Worm (Caenorhabditis elegans) whole organism, young adult: ENCODE results near the gene sas-7.
A peak's percentile ranks its signal among the peaks of the same experiment; 100 is the strongest.

ENCODE experiments used
- B0019.2 ChIP-seq: fragments of 200-800 bp; sonication (Bioruptor generic); conservative IDR thresholded peaks from 2 replicates; pipeline ENCODE4 v1.3.6; 2022; ENCODE audit warnings: missing genetic modification reagents, missing genetic modification characterization, missing compliant biosample characterization
- B0035.1 ChIP-seq: sonication (generic microtip); optimal IDR thresholded peaks from 2 replicates; lab custom pipeline; 2016; ENCODE audit warnings: missing genetic modification characterization, mild to moderate bottlenecking, missing compliant biosample characterization, missing genotype, missing genetic modification reagents
- C06A6.2 ChIP-seq: fragments of 200-800 bp; sonication (Bioruptor generic); conservative IDR thresholded peaks from 2 replicates; pipeline ENCODE4 v1.3.6; 2022; ENCODE audit warnings: missing genetic modification characterization, missing compliant biosample characterization
- D2030.7 ChIP-seq: fragments of 200-800 bp; sonication (Bioruptor generic); IDR thresholded peaks from 2 replicates; pipeline ENCODE4 v1.3.6; 2022; ENCODE audit warnings: missing genetic modification reagents, missing genetic modification characterization, missing compliant biosample characterization
- F23B12.7 ChIP-seq: sonication (generic microtip); optimal IDR thresholded peaks from 2 replicates; lab custom pipeline; 2017; ENCODE audit warnings: missing genetic modification characterization, mild to moderate bottlenecking, missing compliant biosample characterization, antibody characterized with exemption, moderate library complexity; ENCODE audit not compliant: insufficient read depth
- F33H1.4 ChIP-seq: fragments of 200-800 bp; sonication (Bioruptor generic); IDR thresholded peaks from 2 replicates; pipeline ENCODE4 v1.3.6; 2022; ENCODE audit warnings: missing genetic modification reagents, missing genetic modification characterization, missing compliant biosample characterization
- F52B5.7 ChIP-seq: sonication (generic microtip); optimal IDR thresholded peaks from 2 replicates; lab custom pipeline; 2016; ENCODE audit warnings: mild to moderate bottlenecking, missing genetic modification characterization, missing compliant biosample characterization
- F57C9.4 ChIP-seq: sonication (generic microtip); optimal IDR thresholded peaks from 2 replicates; lab custom pipeline; 2017; ENCODE audit warnings: mild to moderate bottlenecking, missing genetic modification characterization, missing compliant biosample characterization
- T26A5.8 ChIP-seq: sonication (generic microtip); optimal IDR thresholded peaks from 2 replicates; lab custom pipeline; 2016; ENCODE audit warnings: missing genetic modification characterization, missing compliant biosample characterization
- Y56A3A.18 ChIP-seq: fragments of 200-800 bp; sonication (Bioruptor generic); IDR thresholded peaks from 2 replicates; pipeline ENCODE4 v1.3.6; 2022; ENCODE audit warnings: missing genetic modification reagents, missing genetic modification characterization, missing compliant biosample characterization
- Y67H2A.10 ChIP-seq: fragments of 200-800 bp; sonication (Bioruptor generic); conservative IDR thresholded peaks from 2 replicates; pipeline ENCODE4 v1.3.6; 2022; ENCODE audit warnings: missing genetic modification reagents, missing genetic modification characterization, missing compliant biosample characterization
- Y95B8A.8 ChIP-seq: fragments of 200-800 bp; sonication (Bioruptor generic); IDR thresholded peaks from 2 replicates; pipeline ENCODE4 v1.3.6; 2022; ENCODE audit warnings: missing genetic modification reagents, missing genetic modification characterization, missing compliant biosample characterization
- ama-1 ChIP-seq, 3 experiments: fragments of 150-350 bp in 1 of 3; sonication (generic microtip) in 2 of 3; optimal IDR thresholded peaks; 2 replicates each; lab custom pipeline; 2014 to 2018; ENCODE audit warnings: missing biosample characterization in 2 of 3, missing genetic modification characterization in 2 of 3, missing genetic modification reagents in 2 of 3
- aptf-2 ChIP-seq: fragments of 200-800 bp; sonication (Bioruptor generic); conservative IDR thresholded peaks from 2 replicates; pipeline ENCODE4 v1.3.6; 2022; ENCODE audit warnings: missing genetic modification reagents, missing genetic modification characterization, missing compliant biosample characterization
- cebp-1 ChIP-seq, 2 experiments: fragments of 200-800 bp in 1 of 2; sonication (Bioruptor generic) in 1 of 2; sonication (generic microtip) in 1 of 2; IDR thresholded peaks in 1 of 2; optimal IDR thresholded peaks in 1 of 2; 2 replicates each; pipeline versions ENCODE4 v1.3.6 to Lab custom; 2017 to 2022; ENCODE audit warnings: missing compliant biosample characterization in 2 of 2, missing genetic modification characterization in 2 of 2, mild to moderate bottlenecking in 1 of 2, missing genetic modification reagents in 1 of 2, moderate library complexity in 1 of 2
- ceh-79 ChIP-seq: sonication (generic microtip); optimal IDR thresholded peaks from 2 replicates; lab custom pipeline; 2017; ENCODE audit warnings: mild to moderate bottlenecking, missing genetic modification characterization, missing compliant biosample characterization
- ceh-91 ChIP-seq: fragments of 200-800 bp; sonication (Bioruptor generic); IDR thresholded peaks from 2 replicates; pipeline ENCODE4 v1.3.6; 2022; ENCODE audit warnings: missing genetic modification reagents, missing genetic modification characterization, missing compliant biosample characterization
- egl-18 ChIP-seq: fragments of 200-800 bp; sonication (Bioruptor generic); IDR thresholded peaks from 2 replicates; pipeline ENCODE4 v1.3.6; 2022; ENCODE audit warnings: missing genetic modification reagents, missing genetic modification characterization, missing compliant biosample characterization
- egrh-3 ChIP-seq: fragments of 200-800 bp; sonication (Bioruptor generic); IDR thresholded peaks from 2 replicates; pipeline ENCODE4 v1.3.6; 2022; ENCODE audit warnings: missing genetic modification reagents, missing genetic modification characterization, missing compliant biosample characterization
- ets-4 ChIP-seq: fragments of 200-800 bp; sonication (Bioruptor generic); optimal IDR thresholded peaks from 2 replicates; lab custom pipeline; 2018; ENCODE audit warnings: mild to moderate bottlenecking, missing genetic modification characterization, missing compliant biosample characterization
- hsf-1 ChIP-seq: fragments of 200-800 bp; sonication (Bioruptor generic); IDR thresholded peaks from 2 replicates; pipeline ENCODE4 v1.3.6; 2022; ENCODE audit warnings: missing genetic modification reagents, missing genetic modification characterization, missing compliant biosample characterization
- lag-1 ChIP-seq: fragments of 200-800 bp; sonication (Bioruptor generic); IDR thresholded peaks from 2 replicates; pipeline ENCODE4 v1.3.6; 2022; ENCODE audit warnings: missing genetic modification reagents, missing genetic modification characterization, missing compliant biosample characterization
- let-526 ChIP-seq: fragments of 200-800 bp; sonication (Bioruptor generic); IDR thresholded peaks from 2 replicates; pipeline ENCODE4 v1.3.6; 2022; ENCODE audit warnings: missing genetic modification reagents, missing genetic modification characterization, missing compliant biosample characterization
- let-607 ChIP-seq, 2 experiments: fragments of 200-800 bp in 1 of 2; sonication (Bioruptor generic) in 1 of 2; sonication (generic microtip) in 1 of 2; optimal IDR thresholded peaks; 2 replicates each; lab custom pipeline; 2016 to 2018; ENCODE audit warnings: mild to moderate bottlenecking in 2 of 2, missing compliant biosample characterization in 2 of 2, missing genetic modification characterization in 2 of 2, moderate library complexity in 2 of 2, missing genotype in 1 of 2
- lin-40 ChIP-seq: sonication (generic microtip); optimal IDR thresholded peaks from 2 replicates; lab custom pipeline; 2016; ENCODE audit warnings: missing genetic modification characterization, mild to moderate bottlenecking, missing compliant biosample characterization, missing genotype, missing genetic modification reagents
- lsl-1 ChIP-seq: fragments of 200-800 bp; sonication (Bioruptor generic); optimal IDR thresholded peaks from 2 replicates; lab custom pipeline; 2018; ENCODE audit warnings: mild to moderate bottlenecking, missing genetic modification characterization, moderate library complexity, missing compliant biosample characterization
- madf-6 ChIP-seq: fragments of 200-800 bp; sonication (Bioruptor generic); IDR thresholded peaks from 2 replicates; pipeline ENCODE4 v1.3.6; 2022; ENCODE audit warnings: missing genetic modification reagents, missing genetic modification characterization, missing compliant biosample characterization
- mel-28 ChIP-seq: sonication (generic microtip); optimal IDR thresholded peaks from 2 replicates; lab custom pipeline; 2016; ENCODE audit warnings: borderline replicate concordance, mild to moderate bottlenecking, missing genetic modification characterization, missing compliant biosample characterization
- nhr-120 ChIP-seq: fragments of 200-800 bp; sonication (Bioruptor generic); IDR thresholded peaks from 2 replicates; pipeline ENCODE4 v1.3.6; 2022; ENCODE audit warnings: missing genetic modification characterization, missing compliant biosample characterization
- nhr-80 ChIP-seq: sonication (generic microtip); optimal IDR thresholded peaks from 2 replicates; lab custom pipeline; 2016; ENCODE audit warnings: missing genetic modification characterization, missing compliant biosample characterization
- rcor-1 ChIP-seq: fragments of 200-800 bp; sonication (Bioruptor generic); IDR thresholded peaks from 2 replicates; pipeline ENCODE4 v1.3.6; 2022; ENCODE audit warnings: missing genetic modification reagents, missing genetic modification characterization, missing compliant biosample characterization
- rec-8 ChIP-seq, 2 experiments: sonication (generic microtip); optimal IDR thresholded peaks; 2 replicates each; lab custom pipeline; 2016; ENCODE audit warnings: mild to moderate bottlenecking in 2 of 2, missing genetic modification characterization in 2 of 2, missing genetic modification reagents in 2 of 2, missing genotype in 2 of 2, missing biosample characterization in 1 of 2, missing compliant biosample characterization in 1 of 2, moderate library complexity in 1 of 2
- sdz-38 ChIP-seq: sonication (generic microtip); optimal IDR thresholded peaks from 2 replicates; lab custom pipeline; 2016; ENCODE audit warnings: missing genotype, missing genetic modification characterization, missing compliant biosample characterization
- snpc-1.1 ChIP-seq: sonication (generic microtip); optimal IDR thresholded peaks from 2 replicates; lab custom pipeline; 2017; ENCODE audit warnings: missing genetic modification characterization, mild to moderate bottlenecking, missing compliant biosample characterization, antibody characterized with exemption, moderate library complexity, missing genotype, missing genetic modification reagents; ENCODE audit not compliant: insufficient read depth
- tbx-9 ChIP-seq: sonication (generic microtip); optimal IDR thresholded peaks from 2 replicates; lab custom pipeline; 2016; ENCODE audit warnings: borderline replicate concordance, missing genetic modification characterization, inconsistent platforms, missing compliant biosample characterization
- xnd-1 ChIP-seq: sonication (generic microtip); optimal IDR thresholded peaks from 2 replicates; lab custom pipeline; 2016; ENCODE audit warnings: missing genotype, missing genetic modification reagents, missing genetic modification characterization, missing compliant biosample characterization
- zfh-2 ChIP-seq: fragments of 200-800 bp; sonication (Bioruptor generic); conservative IDR thresholded peaks from 2 replicates; pipeline ENCODE4 v1.3.6; 2022; ENCODE audit warnings: missing genetic modification reagents, missing genetic modification characterization, missing compliant biosample characterization
- ztf-18 ChIP-seq: sonication (generic microtip); optimal IDR thresholded peaks from 2 replicates; lab custom pipeline; 2016; ENCODE audit warnings: missing genotype, mild to moderate bottlenecking, missing genetic modification characterization, missing compliant biosample characterization
- ztf-25 ChIP-seq: fragments of 200-800 bp; sonication (Bioruptor generic); IDR thresholded peaks from 2 replicates; pipeline ENCODE4 v1.3.6; 2022; ENCODE audit warnings: missing genetic modification reagents, missing genetic modification characterization, missing compliant biosample characterization
- ztf-26 ChIP-seq: sonication (generic microtip); optimal IDR thresholded peaks from 2 replicates; lab custom pipeline; 2017; ENCODE audit warnings: missing genetic modification characterization, missing compliant biosample characterization

sas-7 gene

ce11 chrIII:10328565-10329541, 8.0 kb downstream of the sas-7 start (continued):
- TF ChIP-seq let-526 (GFP tag; lab: Robert Waterston, UW) (no peak), zfh-2 (GFP tag; lab: Robert Waterston, UW) (peak; percentile 84), egrh-3 (GFP tag; lab: Robert Waterston, UW) (peak; percentile 45; the same call in 1 of the 2 replicates), rcor-1 (GFP tag; lab: Robert Waterston, UW) (no peak), tbx-9 (tag; lab: Kevin White, UChicago) (peak; percentile 77)

- TF ChIP-seq cebp-1 (GFP tag; IDR thresholded peaks at IDR 0.05; lab: Robert Waterston, UW) (no peak), cebp-1 (tag; optimal IDR thresholded peaks at IDR 0.05; lab: Kevin White, UChicago) (peak; percentile 49), let-607 (tag; optimal IDR thresholded peaks at IDR 0.05; lab: Kevin White, UChicago) (peak in 1 of 2 experiments; percentile 35), D2030.7 (GFP tag; lab: Robert Waterston, UW) (no peak), F52B5.7 (tag; lab: Kevin White, UChicago) (no peak), C06A6.2 (GFP tag; lab: Robert Waterston, UW) (no peak), hsf-1 (GFP tag; lab: Robert Waterston, UW) (no peak), ama-1 (optimal IDR thresholded peaks at IDR 0.05; lab: Kevin White, UChicago) (peak; percentile 9), ama-1 (GFP tag; optimal IDR thresholded peaks at IDR 0.05; lab: Kevin White, UChicago) (no peak), sdz-38 (tag; lab: Kevin White, UChicago) (no peak), lin-40 (tag; lab: Kevin White, UChicago) (no peak), let-526 (GFP tag; lab: Robert Waterston, UW) (no peak), ceh-79 (no peak), ztf-18 (tag; lab: Kevin White, UChicago) (peak; percentile 29), ztf-26 (no peak), F23B12.7 (tag; lab: Kevin White, UChicago) (peak; percentile 41), nhr-120 (GFP tag; lab: Robert Waterston, UW) (no peak), nhr-80 (peak; percentile 56), ceh-91 (no peak)
These were observed 9.0 kb downstream of the sas-7 start for ce11 chrIII:10329811-10330210.

ce11 chrIII:10330372-10331062, 9.7 kb downstream of the sas-7 start, which contains the start of gene nex-2:
Gene nex-2 (minus strand): TSS chrIII:10330422.
- TF ChIP-seq ztf-25: no peak
- TF ChIP-seq D2030.7 (GFP tag; lab: Robert Waterston, UW): 0 out of 2 replicates have a peak, but pooled peaks have one; percentile 36
- peak; percentile 0 for TF ChIP-seq ztf-18 (tag; lab: Kevin White, UChicago)
- TF ChIP-seq nhr-120 (GFP tag; lab: Robert Waterston, UW): no peak
- no peak for TF ChIP-seq T26A5.8 (tag; lab: Kevin White, UChicago)
- TF ChIP-seq aptf-2: no peak
- TF ChIP-seq snpc-1.1: no peak
- TF ChIP-seq Y95B8A.8 (GFP tag; lab: Robert Waterston, UW): no peak
- TF ChIP-seq F57C9.4 (tag; lab: Kevin White, UChicago): no peak
- no peak for TF ChIP-seq B0019.2
- no peak for TF ChIP-seq mel-28
- peak; percentile 71 for TF ChIP-seq xnd-1 (tag; lab: Kevin White, UChicago)
- TF ChIP-seq lsl-1: peak; percentile 90
- TF ChIP-seq madf-6 (GFP tag; lab: Robert Waterston, UW): peak; percentile 89
- no peak for TF ChIP-seq B0035.1 (tag; lab: Kevin White, UChicago)
- no peak for TF ChIP-seq Y56A3A.18
- TF ChIP-seq egl-18 (GFP tag; lab: Robert Waterston, UW): no peak
- no peak for TF ChIP-seq Y67H2A.10 (GFP tag; lab: Robert Waterston, UW)
- TF ChIP-seq lag-1 (GFP tag; lab: Robert Waterston, UW): no peak
- no peak for TF ChIP-seq ets-4
- peak; percentile 67 for TF ChIP-seq F33H1.4 (GFP tag; lab: Robert Waterston, UW)
- TF ChIP-seq rec-8 (tag; optimal IDR thresholded peaks at IDR 0.05; lab: Kevin White, UChicago): no peak
